Worm (Caenorhabditis elegans) whole organism, mixed stage, embryonic: ENCODE measurements around the gene T25B2.3.

Experiments used
- M03D4.4 ChIP-seq: sonication (generic microtip); optimal IDR thresholded peaks from 2 replicates; lab custom pipeline; 2017; ENCODE audit warnings: mild to moderate bottlenecking, missing genetic modification characterization, missing compliant biosample characterization
- bed-3 ChIP-seq: fragments of 200-800 bp; sonication (Bioruptor generic); optimal IDR thresholded peaks from 3 replicates; lab custom pipeline; 2018; ENCODE audit warnings: mild to moderate bottlenecking, missing genetic modification characterization, moderate library complexity, missing compliant biosample characterization
- blmp-1 ChIP-seq: fragments of 150-350 bp; optimal IDR thresholded peaks from 2 replicates; lab custom pipeline; 2014; ENCODE audit warnings: missing biosample characterization, missing genetic modification characterization
- ceh-43 ChIP-seq: fragments of 200-800 bp; sonication (Bioruptor generic); optimal IDR thresholded peaks from 2 replicates; lab custom pipeline; 2018; ENCODE audit warnings: mild to moderate bottlenecking, missing genetic modification characterization, moderate library complexity, missing compliant biosample characterization
- ceh-83 ChIP-seq: fragments of 200-800 bp; sonication (Bioruptor generic); optimal IDR thresholded peaks from 2 replicates; lab custom pipeline; 2018; ENCODE audit warnings: mild to moderate bottlenecking, missing genetic modification characterization, missing compliant biosample characterization
- ces-1 ChIP-seq: fragments of 150-350 bp; optimal IDR thresholded peaks from 2 replicates; lab custom pipeline; 2014; ENCODE audit warnings: missing biosample characterization, missing genetic modification reagents, missing genetic modification characterization
- cnd-1 ChIP-seq: fragments of 200-800 bp; sonication (Bioruptor generic); optimal IDR thresholded peaks from 2 replicates; lab custom pipeline; 2018; ENCODE audit warnings: mild to moderate bottlenecking, missing genetic modification characterization, missing compliant biosample characterization
- drap-1 ChIP-seq: fragments of 200-800 bp; sonication (Bioruptor generic); optimal IDR thresholded peaks from 3 replicates; lab custom pipeline; 2018; ENCODE audit warnings: mild to moderate bottlenecking, missing genetic modification characterization, missing compliant biosample characterization
- elt-1 ChIP-seq: sonication (generic microtip); optimal IDR thresholded peaks from 2 replicates; lab custom pipeline; 2017; ENCODE audit warnings: missing genetic modification characterization, mild to moderate bottlenecking, missing compliant biosample characterization, antibody characterized with exemption, moderate library complexity, borderline replicate concordance; ENCODE audit not compliant: insufficient read depth
- elt-3 ChIP-seq: fragments of 150-350 bp; optimal IDR thresholded peaks from 2 replicates; lab custom pipeline; 2014; ENCODE audit warnings: missing biosample characterization, missing genetic modification characterization
- flh-1 ChIP-seq: fragments of 200-800 bp; sonication (Bioruptor generic); optimal IDR thresholded peaks from 2 replicates; lab custom pipeline; 2018; ENCODE audit warnings: mild to moderate bottlenecking, missing genetic modification characterization, moderate library complexity, missing compliant biosample characterization
- ham-2 ChIP-seq: fragments of 200-800 bp; sonication (Bioruptor generic); optimal IDR thresholded peaks from 2 replicates; lab custom pipeline; 2018; ENCODE audit warnings: mild to moderate bottlenecking, missing genetic modification characterization, missing compliant biosample characterization
- hlh-1 ChIP-seq: fragments of 150-350 bp; optimal IDR thresholded peaks from 2 replicates; lab custom pipeline; 2014; ENCODE audit warnings: missing biosample characterization, missing genetic modification reagents, missing genetic modification characterization
- lin-13 ChIP-seq: fragments of 150-350 bp; optimal IDR thresholded peaks from 2 replicates; lab custom pipeline; 2014; ENCODE audit warnings: missing biosample characterization, missing genetic modification characterization
- lin-32 ChIP-seq: fragments of 200-800 bp; sonication (Bioruptor generic); optimal IDR thresholded peaks from 2 replicates; lab custom pipeline; 2018; ENCODE audit warnings: mild to moderate bottlenecking, missing genetic modification characterization, missing compliant biosample characterization
- lsy-2 ChIP-seq: fragments of 150-350 bp; optimal IDR thresholded peaks from 2 replicates; lab custom pipeline; 2014; ENCODE audit warnings: missing biosample characterization, missing genetic modification characterization
- mep-1 ChIP-seq: fragments of 150-350 bp; optimal IDR thresholded peaks from 2 replicates; lab custom pipeline; 2017; ENCODE audit warnings: missing biosample characterization, missing genetic modification reagents, missing genetic modification characterization, inconsistent platforms
- mls-2 ChIP-seq: sonication (generic microtip); optimal IDR thresholded peaks from 2 replicates; lab custom pipeline; 2016; ENCODE audit warnings: mild to moderate bottlenecking, missing genetic modification characterization, moderate library complexity, missing compliant biosample characterization
- nhr-12 ChIP-seq: fragments of 150-350 bp; optimal IDR thresholded peaks from 2 replicates; lab custom pipeline; 2014; ENCODE audit warnings: missing biosample characterization, missing genetic modification characterization
- nhr-2 ChIP-seq: fragments of 150-350 bp; optimal IDR thresholded peaks from 2 replicates; lab custom pipeline; 2014; ENCODE audit warnings: missing biosample characterization, missing genetic modification characterization
- nhr-237 ChIP-seq: fragments of 150-350 bp; optimal IDR thresholded peaks from 2 replicates; lab custom pipeline; 2014; ENCODE audit warnings: missing biosample characterization, missing genetic modification characterization
- nhr-76 ChIP-seq: sonication (generic microtip); optimal IDR thresholded peaks from 2 replicates; lab custom pipeline; 2017; ENCODE audit warnings: missing biosample characterization, missing genetic modification characterization
- pha-4 ChIP-seq: fragments of 150-350 bp; optimal IDR thresholded peaks from 2 replicates; lab custom pipeline; 2018; ENCODE audit warnings: missing biosample characterization, missing genetic modification reagents, missing genetic modification characterization
- sem-2 ChIP-seq: fragments of 200-800 bp; sonication (Bioruptor generic); optimal IDR thresholded peaks from 2 replicates; lab custom pipeline; 2018; ENCODE audit warnings: mild to moderate bottlenecking, missing genetic modification characterization, missing compliant biosample characterization
- snpc-4 ChIP-seq: fragments of 150-350 bp; optimal IDR thresholded peaks from 2 replicates; lab custom pipeline; 2014; ENCODE audit warnings: missing biosample characterization, missing genetic modification characterization
- sptf-1 ChIP-seq: sonication (generic microtip); optimal IDR thresholded peaks from 2 replicates; lab custom pipeline; 2017; ENCODE audit warnings: mild to moderate bottlenecking, missing genetic modification characterization, moderate library complexity, missing compliant biosample characterization
- tbx-8 ChIP-seq: fragments of 200-800 bp; sonication (Bioruptor generic); optimal IDR thresholded peaks from 2 replicates; lab custom pipeline; 2018; ENCODE audit warnings: mild to moderate bottlenecking, missing genetic modification characterization, moderate library complexity, missing compliant biosample characterization
- unc-120 ChIP-seq: sonication (generic microtip); optimal IDR thresholded peaks from 2 replicates; lab custom pipeline; 2017; ENCODE audit warnings: missing genetic modification characterization, missing compliant biosample characterization; ENCODE audit not compliant: poor library complexity, severe bottlenecking
- unc-39 ChIP-seq: fragments of 150-350 bp; optimal IDR thresholded peaks from 2 replicates; lab custom pipeline; 2014; ENCODE audit warnings: missing biosample characterization, missing genetic modification characterization
- unc-62 ChIP-seq: fragments of 150-350 bp; optimal IDR thresholded peaks from 2 replicates; lab custom pipeline; 2014; ENCODE audit warnings: missing biosample characterization, missing genetic modification reagents, missing genetic modification characterization
- ztf-11 ChIP-seq: fragments of 150-350 bp; optimal IDR thresholded peaks from 2 replicates; lab custom pipeline; 2014; ENCODE audit warnings: missing biosample characterization, missing genetic modification characterization

The T25B2.3 gene

ce11 chrX:6145921-6146320, 30.0 kb upstream of the T25B2.3 start:
- TF ChIP-seq unc-62 (peak; percentile 81), unc-120 (tag; lab: Kevin White, UChicago) (peak; percentile 45), hlh-1 (peak; percentile 94), sptf-1 (tag; lab: Kevin White, UChicago) (no peak)

ce11 chrX:6150449-6150848, 25.5 kb upstream of the T25B2.3 start, which contains the start of gene tag-275:
TSS of gene tag-275 (minus strand) at chrX:6150549.
- TF ChIP-seq unc-62, result no peak
- TF ChIP-seq nhr-12 (tag; lab: Kevin White, UChicago), result no peak
- no peak for TF ChIP-seq lsy-2 (tag; lab: Kevin White, UChicago)
- no peak for TF ChIP-seq unc-39 (tag; lab: Kevin White, UChicago)
- no peak for TF ChIP-seq cnd-1 (tag; lab: Kevin White, UChicago)
- no peak for TF ChIP-seq drap-1 (GFP tag; lab: Kevin White, UChicago)
- no peak for TF ChIP-seq mep-1 (tag; lab: Kevin White, UChicago)
- no peak for TF ChIP-seq elt-1 (tag; lab: Kevin White, UChicago)
- TF ChIP-seq M03D4.4 (tag; lab: Kevin White, UChicago), result no peak
- no peak for TF ChIP-seq ham-2 (GFP tag; lab: Kevin White, UChicago)
- TF ChIP-seq sptf-1 (tag; lab: Kevin White, UChicago), result no peak
- no peak for TF ChIP-seq ces-1 (GFP tag; lab: Kevin White, UChicago)

ce11 chrX:6150949-6151519, 24.9 kb upstream of the T25B2.3 start:
- TF ChIP-seq unc-120 (tag; lab: Kevin White, UChicago) (peak; percentile 51), nhr-76 (tag; lab: Kevin White, UChicago) (no peak), nhr-2 (tag; lab: Kevin White, UChicago) (peak; percentile 47), mls-2 (tag; lab: Kevin White, UChicago) (peak; percentile 37), sptf-1 (tag; lab: Kevin White, UChicago) (peak; percentile 15), nhr-237 (tag; lab: Kevin White, UChicago) (no peak), hlh-1 (peak; percentile 75), unc-62 (peak; percentile 2)

ce11 chrX:6155436-6155835, 20.5 kb upstream of the T25B2.3 start:
- TF ChIP-seq tbx-8 (GFP tag; lab: Kevin White, UChicago) (no peak), elt-3 (tag; lab: Kevin White, UChicago) (no peak), ces-1 (GFP tag; lab: Kevin White, UChicago) (peak; percentile 85)

- no peak for TF ChIP-seq tbx-8 (GFP tag; lab: Kevin White, UChicago)
- TF ChIP-seq ces-1 (GFP tag; lab: Kevin White, UChicago), result no peak
- no peak for TF ChIP-seq snpc-4 (tag; lab: Kevin White, UChicago)
- TF ChIP-seq sem-2 (GFP tag; lab: Kevin White, UChicago), result no peak
- no peak for TF ChIP-seq blmp-1 (tag; lab: Kevin White, UChicago)
- TF ChIP-seq sptf-1 (tag; lab: Kevin White, UChicago), result no peak
- no peak for TF ChIP-seq lin-32 (GFP tag; lab: Kevin White, UChicago)
- no peak for TF ChIP-seq pha-4
These were observed 18.5 kb upstream of the T25B2.3 start for ce11 chrX:6157411-6157916.

ce11 chrX:6159562-6159961, 16.4 kb upstream of the T25B2.3 start:
- no peak for TF ChIP-seq nhr-76 (tag; lab: Kevin White, UChicago)
- no peak for TF ChIP-seq flh-1 (GFP tag; lab: Kevin White, UChicago)
- no peak for TF ChIP-seq ces-1 (GFP tag; lab: Kevin White, UChicago)
- no peak for TF ChIP-seq M03D4.4 (tag; lab: Kevin White, UChicago)
- TF ChIP-seq ztf-11 (tag; lab: Kevin White, UChicago), result no peak
- no peak for TF ChIP-seq nhr-2 (tag; lab: Kevin White, UChicago)
- no peak for TF ChIP-seq pha-4
- TF ChIP-seq snpc-4 (tag; lab: Kevin White, UChicago), result no peak
- no peak for TF ChIP-seq hlh-1
- no peak for TF ChIP-seq blmp-1 (tag; lab: Kevin White, UChicago)
- no peak for TF ChIP-seq sptf-1 (tag; lab: Kevin White, UChicago)
- no peak for TF ChIP-seq unc-62
- no peak for TF ChIP-seq bed-3 (GFP tag; lab: Kevin White, UChicago)
- TF ChIP-seq sem-2 (GFP tag; lab: Kevin White, UChicago), result no peak
- no peak for TF ChIP-seq ceh-83
- no peak for TF ChIP-seq mep-1 (tag; lab: Kevin White, UChicago)
- TF ChIP-seq ceh-43 (GFP tag; lab: Kevin White, UChicago), result no peak
- TF ChIP-seq unc-120 (tag; lab: Kevin White, UChicago), result no peak
- TF ChIP-seq ham-2 (GFP tag; lab: Kevin White, UChicago), result no peak
- TF ChIP-seq lin-13 (tag; lab: Kevin White, UChicago), result no peak
